Fruit fly (Drosophila melanogaster): ENCODE data around the gene CG6712.

DNA sequence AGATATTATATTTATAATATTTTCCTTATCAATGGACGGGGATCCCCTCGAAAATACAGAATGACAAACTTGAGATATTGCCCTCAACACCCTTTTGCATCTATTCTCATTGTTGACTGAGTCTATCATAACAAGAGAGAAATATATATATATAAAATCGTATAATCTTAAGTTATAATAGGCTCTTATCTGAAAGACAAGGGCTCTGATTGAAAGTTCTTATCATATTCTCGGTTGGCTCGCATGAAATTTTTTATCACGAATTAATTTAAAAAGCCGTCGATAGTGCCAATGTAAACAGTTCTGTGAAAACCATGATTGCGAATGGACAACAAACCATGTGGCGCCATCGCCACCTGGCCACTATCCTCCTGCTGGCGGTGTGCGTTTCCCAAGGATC lies 14.5 kb upstream of the CG6712 start, which contains the start of gene Phae2:
- TF ChIP-seq psq (optimal IDR thresholded peaks at IDR 0.05) (no peak), EcR (GFP tag; optimal IDR thresholded peaks at IDR 0.05) (no peak)

Measured in whole organism.